Fruit fly (Drosophila melanogaster) whole organism, embryonic: ENCODE results near the gene CG31431.
A peak's percentile ranks its signal among the peaks of the same experiment; 100 is the strongest.

ENCODE experiments used
- Aef1 ChIP-seq: fragments of 200-800 bp; sonication (Bioruptor generic); IDR thresholded peaks from 3 replicates; pipeline ENCODE4 v1.3.6; 2022; ENCODE audit warnings: missing biosample characterization, missing genetic modification characterization
- Atf3 ChIP-seq: fragments of 200-800 bp; sonication (Bioruptor generic); optimal IDR thresholded peaks from 3 replicates; lab custom pipeline; 2016; ENCODE audit warnings: missing biosample characterization, missing genetic modification characterization
- Bgb ChIP-seq: fragments of 200-800 bp; sonication (Bioruptor generic); IDR thresholded peaks from 2 replicates; pipeline ENCODE4 v1.3.6; 2022; ENCODE audit warnings: missing biosample characterization, missing genetic modification characterization; ENCODE audit not compliant: partially characterized antibody
- CG10543 ChIP-seq: fragments of 200-800 bp; sonication (Bioruptor generic); optimal IDR thresholded peaks from 3 replicates; lab custom pipeline; 2017; ENCODE audit warnings: missing biosample characterization, mild to moderate bottlenecking, missing genetic modification characterization, moderate library complexity
- CG11504 ChIP-seq: fragments of 200-800 bp; sonication (Bioruptor generic); optimal IDR thresholded peaks from 3 replicates; lab custom pipeline; 2019; ENCODE audit warnings: missing biosample characterization, mild to moderate bottlenecking, missing genetic modification characterization, moderate library complexity
- CG11560 ChIP-seq: fragments of 200-800 bp; sonication (Bioruptor generic); IDR thresholded peaks from 3 replicates; pipeline ENCODE4 v1.3.6; 2022; ENCODE audit warnings: missing biosample characterization, missing genetic modification characterization
- CG12071 ChIP-seq: fragments of 200-800 bp; sonication (Bioruptor generic); optimal IDR thresholded peaks from 3 replicates; lab custom pipeline; 2018; ENCODE audit warnings: missing biosample characterization, mild to moderate bottlenecking, missing genetic modification characterization
- CG12219 ChIP-seq: fragments of 200-800 bp; sonication (Bioruptor generic); optimal IDR thresholded peaks from 3 replicates; lab custom pipeline; 2018; ENCODE audit warnings: missing biosample characterization, mild to moderate bottlenecking, missing genetic modification characterization
- CG15073 ChIP-seq: fragments of 200-800 bp; sonication (Bioruptor generic); optimal IDR thresholded peaks from 2 replicates; lab custom pipeline; 2016; ENCODE audit warnings: missing biosample characterization, missing genetic modification characterization
- CG1602 ChIP-seq: fragments of 200-800 bp; sonication (Bioruptor generic); optimal IDR thresholded peaks from 3 replicates; lab custom pipeline; 2016; ENCODE audit warnings: missing biosample characterization, missing genetic modification characterization
- CG2199 ChIP-seq: fragments of 200-800 bp; sonication (Bioruptor generic); IDR thresholded peaks from 3 replicates; pipeline ENCODE4 v1.3.6; 2022; ENCODE audit warnings: missing biosample characterization, missing genetic modification characterization
- CG2712 ChIP-seq: fragments of 200-800 bp; optimal IDR thresholded peaks from 3 replicates; lab custom pipeline; 2019; ENCODE audit warnings: missing biosample characterization, mild to moderate bottlenecking, missing genetic modification characterization, moderate library complexity
- CG3163 ChIP-seq: fragments of 200-800 bp; sonication (Bioruptor generic); optimal IDR thresholded peaks from 3 replicates; lab custom pipeline; 2016; ENCODE audit warnings: missing biosample characterization, missing genetic modification characterization
- CG4360 ChIP-seq: fragments of 200-800 bp; sonication (Bioruptor generic); IDR thresholded peaks from 2 replicates; pipeline ENCODE4 v1.3.6; 2022; ENCODE audit warnings: missing biosample characterization, missing genetic modification characterization
- CG5180 ChIP-seq: fragments of 200-800 bp; sonication (Bioruptor generic); optimal IDR thresholded peaks from 3 replicates; lab custom pipeline; 2017; ENCODE audit warnings: missing biosample characterization, missing genetic modification characterization, mild to moderate bottlenecking, moderate library complexity, missing genetic modification reagents
- CG6272 ChIP-seq: fragments of 200-800 bp; sonication (Bioruptor generic); IDR thresholded peaks from 2 replicates; pipeline ENCODE4 v1.3.6; 2022; ENCODE audit warnings: missing biosample characterization, missing genetic modification characterization
- CG6791 ChIP-seq: fragments of 200-800 bp; sonication (Bioruptor generic); IDR thresholded peaks from 3 replicates; pipeline ENCODE4 v1.3.6; 2022; ENCODE audit warnings: missing biosample characterization, missing genetic modification characterization; ENCODE audit not compliant: partially characterized antibody
- CG8388 ChIP-seq: fragments of 200-800 bp; sonication (Bioruptor generic); optimal IDR thresholded peaks from 2 replicates; lab custom pipeline; 2019; ENCODE audit warnings: missing biosample characterization, mild to moderate bottlenecking, missing genetic modification characterization, moderate library complexity
- CG8765 ChIP-seq: fragments of 200-800 bp; sonication (Bioruptor generic); IDR thresholded peaks from 2 replicates; pipeline ENCODE4 v1.3.6; 2022; ENCODE audit warnings: missing biosample characterization, missing genetic modification characterization
- CG8924 ChIP-seq: fragments of 200-800 bp; optimal IDR thresholded peaks from 3 replicates; lab custom pipeline; 2019; ENCODE audit warnings: missing biosample characterization, mild to moderate bottlenecking, missing genetic modification characterization, moderate library complexity
- Dref ChIP-seq: fragments of 200-800 bp; sonication (Bioruptor generic); IDR thresholded peaks from 2 replicates; pipeline ENCODE4 v1.3.6; 2022; ENCODE audit warnings: missing biosample characterization, missing genetic modification characterization
- Drgx ChIP-seq: fragments of 200-800 bp; sonication (Bioruptor generic); IDR thresholded peaks from 2 replicates; pipeline ENCODE4 v1.3.6; 2022; ENCODE audit warnings: missing biosample characterization, missing genetic modification characterization
- Ets65A ChIP-seq: fragments of 200-800 bp; sonication (Bioruptor generic); peaks from one replicate; lab custom pipeline; 2016; ENCODE audit warnings: missing biosample characterization, missing genetic modification characterization
- Fer2 ChIP-seq: fragments of 200-800 bp; sonication (Bioruptor generic); optimal IDR thresholded peaks from 2 replicates; lab custom pipeline; 2018; ENCODE audit warnings: missing biosample characterization, mild to moderate bottlenecking, missing genetic modification characterization, moderate library complexity
- Gug ChIP-seq: fragments of 200-800 bp; sonication (Bioruptor generic); IDR thresholded peaks from 4 replicates; pipeline ENCODE4 v1.3.6; 2022; ENCODE audit warnings: missing biosample characterization, missing genetic modification characterization
- HLH4C ChIP-seq: fragments of 200-800 bp; sonication (Bioruptor generic); IDR thresholded peaks from 3 replicates; pipeline ENCODE4 v1.3.6; 2022; ENCODE audit warnings: missing biosample characterization, missing genetic modification characterization; ENCODE audit not compliant: partially characterized antibody
- Hand ChIP-seq: fragments of 200-800 bp; sonication (Bioruptor generic); optimal IDR thresholded peaks from 2 replicates; lab custom pipeline; 2017; ENCODE audit warnings: mild to moderate bottlenecking, missing biosample characterization, missing genetic modification reagents, missing genetic modification characterization
- HmgD ChIP-seq: fragments of 200-800 bp; sonication (Bioruptor generic); optimal IDR thresholded peaks from 3 replicates; lab custom pipeline; 2016; ENCODE audit warnings: missing biosample characterization, missing genetic modification characterization
- HmgZ ChIP-seq: fragments of 200-800 bp; sonication (Bioruptor generic); optimal IDR thresholded peaks from 2 replicates; lab custom pipeline; 2018; ENCODE audit warnings: missing biosample characterization, mild to moderate bottlenecking, missing genetic modification characterization
- Mad ChIP-seq: fragments of 200-800 bp; sonication (Bioruptor generic); optimal IDR thresholded peaks from 2 replicates; lab custom pipeline; 2016; ENCODE audit warnings: missing biosample characterization, missing genetic modification characterization
- Max ChIP-seq: fragments of 200-800 bp; sonication (Bioruptor generic); optimal IDR thresholded peaks from 2 replicates; lab custom pipeline; 2016; ENCODE audit warnings: missing biosample characterization, mild to moderate bottlenecking, missing genetic modification characterization
- Mes4 ChIP-seq: fragments of 200-800 bp; sonication (Bioruptor generic); optimal IDR thresholded peaks from 2 replicates; lab custom pipeline; 2016; ENCODE audit warnings: missing biosample characterization, missing genetic modification characterization
- Mrtf ChIP-seq: fragments of 200-800 bp; sonication (Bioruptor generic); IDR thresholded peaks from 3 replicates; pipeline ENCODE4 v1.3.6; 2022; ENCODE audit warnings: missing biosample characterization, missing genetic modification characterization
- Ravus ChIP-seq: fragments of 200-800 bp; sonication (Bioruptor generic); IDR thresholded peaks from 2 replicates; pipeline ENCODE4 v1.3.6; 2022; ENCODE audit warnings: missing biosample characterization, missing genetic modification characterization
- Tbp ChIP-seq: fragments of >200 bp; optimal IDR thresholded peaks from 2 replicates; lab custom pipeline; 2018; ENCODE audit warnings: missing biosample characterization, missing genetic modification characterization
- Usf ChIP-seq: fragments of 200-800 bp; sonication (Bioruptor generic); optimal IDR thresholded peaks from 2 replicates; lab custom pipeline; 2017; ENCODE audit warnings: missing genotype, missing biosample characterization, missing genetic modification characterization
- Xbp1 ChIP-seq: fragments of 200-800 bp; sonication (Bioruptor generic); optimal IDR thresholded peaks from 3 replicates; lab custom pipeline; 2016; ENCODE audit warnings: missing biosample characterization, mild to moderate bottlenecking, missing genetic modification characterization
- Xrp1 ChIP-seq: fragments of 200-800 bp; sonication (Bioruptor generic); IDR thresholded peaks from 2 replicates; pipeline ENCODE4 v1.3.6; 2022; ENCODE audit warnings: missing biosample characterization, missing genetic modification characterization
- aop ChIP-seq: fragments of 200-800 bp; sonication (Bioruptor generic); IDR thresholded peaks from 2 replicates; pipeline ENCODE4 v1.3.6; 2022; ENCODE audit warnings: missing biosample characterization, missing genetic modification characterization
- dpn ChIP-seq, 2 experiments: fragments of 200-800 bp; sonication (Bioruptor generic); optimal IDR thresholded peaks; 3 replicates each; lab custom pipeline; 2016; ENCODE audit warnings: missing biosample characterization in 2 of 2, missing genetic modification characterization in 2 of 2
- emc ChIP-seq: fragments of 200-800 bp; sonication (Bioruptor generic); optimal IDR thresholded peaks from 2 replicates; lab custom pipeline; 2016; ENCODE audit warnings: missing biosample characterization, missing genetic modification characterization
- eve ChIP-seq, 2 experiments: fragments of >200 bp; optimal IDR thresholded peaks; 2 replicates each; lab custom pipeline; 2017; ENCODE audit warnings: missing biosample characterization in 2 of 2, missing genetic modification characterization in 2 of 2
- grn ChIP-seq: fragments of 200-800 bp; sonication (Bioruptor generic); optimal IDR thresholded peaks from 3 replicates; lab custom pipeline; 2017; ENCODE audit warnings: missing biosample characterization, missing genetic modification characterization
- gsb-n ChIP-seq: fragments of 200-800 bp; sonication (Bioruptor generic); optimal IDR thresholded peaks from 3 replicates; lab custom pipeline; 2018; ENCODE audit warnings: missing biosample characterization, mild to moderate bottlenecking, missing genetic modification characterization
- maf-S ChIP-seq: fragments of 200-800 bp; sonication (Bioruptor generic); optimal IDR thresholded peaks from 2 replicates; lab custom pipeline; 2016; ENCODE audit warnings: missing biosample characterization, missing genetic modification characterization
- pum ChIP-seq: fragments of 200-800 bp; sonication (Bioruptor generic); optimal IDR thresholded peaks from 2 replicates; lab custom pipeline; 2016; ENCODE audit warnings: missing biosample characterization, missing genetic modification characterization
- sd ChIP-seq: fragments of 200-800 bp; sonication (Bioruptor generic); optimal IDR thresholded peaks from 3 replicates; lab custom pipeline; 2018; ENCODE audit warnings: missing biosample characterization, mild to moderate bottlenecking, missing genetic modification characterization, moderate library complexity
- ssp ChIP-seq: fragments of 200-800 bp; sonication (Bioruptor generic); IDR thresholded peaks from 2 replicates; pipeline ENCODE4 v1.3.6; 2022; ENCODE audit warnings: missing biosample characterization, missing genetic modification characterization
- unc-4 ChIP-seq: fragments of 200-800 bp; sonication (Bioruptor generic); IDR thresholded peaks from 2 replicates; pipeline ENCODE4 v1.3.6; 2022; ENCODE audit warnings: missing biosample characterization, missing genetic modification characterization; ENCODE audit not compliant: partially characterized antibody
- vvl ChIP-seq: fragments of 200-800 bp; sonication (Bioruptor generic); IDR thresholded peaks from 2 replicates; pipeline ENCODE4 v1.3.6; 2022; ENCODE audit warnings: missing biosample characterization, missing genetic modification characterization

Gene CG31431

DNA sequence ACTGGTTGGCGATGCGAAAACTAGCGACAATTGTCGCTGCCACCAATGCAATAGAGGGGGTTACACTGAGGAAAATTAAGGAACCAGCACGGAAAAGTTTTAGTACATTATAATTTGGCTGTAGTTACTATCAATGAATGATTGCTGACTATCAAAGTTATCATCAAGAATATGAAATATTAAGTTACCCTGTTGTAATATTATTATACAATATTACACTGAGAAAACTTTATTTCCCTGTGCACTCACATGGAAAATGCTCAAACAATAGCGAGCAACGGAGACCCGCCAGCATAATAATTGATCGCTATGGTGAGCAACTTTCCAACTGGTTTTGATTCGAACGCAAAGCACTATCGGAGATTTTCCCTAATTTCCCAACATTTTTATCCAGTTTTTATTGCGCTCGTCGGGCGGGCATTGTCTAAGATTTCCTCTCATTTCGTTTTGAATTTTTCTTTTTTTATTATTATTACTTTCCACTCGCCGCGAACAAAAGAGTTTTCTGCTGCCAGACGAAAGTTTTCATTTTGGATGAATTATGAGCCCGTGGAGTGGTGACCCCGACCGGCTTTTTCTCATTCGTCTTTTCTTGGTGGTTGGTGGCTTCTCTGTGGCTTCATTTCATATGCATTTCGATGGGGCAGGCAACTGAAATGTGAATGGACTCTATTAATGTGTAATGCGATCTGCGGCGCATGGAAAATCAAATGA, 8.2 kb upstream of the CG31431 start (continued):
- no peak for TF ChIP-seq HLH4C
- TF ChIP-seq CG2199 (GFP tag; lab: Robert Waterston, UW) = peak; percentile 47; the same call in 2 of the 3 replicates
- TF ChIP-seq maf-S (GFP tag; lab: Kevin White, UChicago) = peak; percentile 42
- no peak for TF ChIP-seq Bgb (GFP tag; lab: Robert Waterston, UW)
- TF ChIP-seq CG6272 (GFP tag; lab: Robert Waterston, UW) = peak; percentile 17; the same call in 1 of the 2 replicates
- TF ChIP-seq unc-4 (GFP tag; lab: Robert Waterston, UW) = no peak
- TF ChIP-seq Mes4 (GFP tag; lab: Kevin White, UChicago) = no peak
- no peak for TF ChIP-seq CG11560 (tag; lab: Robert Waterston, UW)
- peak; percentile 13 for TF ChIP-seq Atf3 (GFP tag; lab: Kevin White, UChicago)
- peak; percentile 33 to 75 for TF ChIP-seq dpn (GFP tag; optimal IDR thresholded peaks at IDR 0.05; lab: Kevin White, UChicago)
- TF ChIP-seq CG12219 (GFP tag; lab: Kevin White, UChicago) = peak; percentile 85
- peak; percentile 84 for TF ChIP-seq CG8924
- TF ChIP-seq sd (tag; lab: Kevin White, UChicago) = peak; percentile 16
- peak; percentile 92 for TF ChIP-seq Drgx (GFP tag; lab: Robert Waterston, UW)
- TF ChIP-seq HmgZ (tag; lab: Kevin White, UChicago) = peak; percentile 11
- TF ChIP-seq CG2712 (tag; lab: Kevin White, UChicago) = peak; percentile 92
- no peak; the same call in 3 of the 4 replicates for TF ChIP-seq Gug (GFP tag; lab: Robert Waterston, UW)
- peak; percentile 86 for TF ChIP-seq Ets65A
- TF ChIP-seq Xrp1 (GFP tag; lab: Robert Waterston, UW) = peak; percentile 91
- peak; percentile 94 for TF ChIP-seq gsb-n (tag; lab: Kevin White, UChicago)
- peak; percentile 25 for TF ChIP-seq Hand (GFP tag; lab: Kevin White, UChicago)
- TF ChIP-seq CG8765 = no peak
- TF ChIP-seq eve (GFP tag; optimal IDR thresholded peaks at IDR 0.05; lab: Kevin White, UChicago) = peak in 1 of 2 experiments; percentile 96
- 0 out of 2 replicates have a peak, but pooled peaks have one; percentile 42 for TF ChIP-seq aop (GFP tag; lab: Robert Waterston, UW)
- no peak for TF ChIP-seq Ravus (GFP tag; lab: Robert Waterston, UW)
- peak; percentile 51; the same call in 1 of the 2 replicates for TF ChIP-seq ssp (GFP tag; lab: Robert Waterston, UW)
- TF ChIP-seq CG5180 = peak; percentile 60
- TF ChIP-seq emc (GFP tag; lab: Kevin White, UChicago) = no peak
- TF ChIP-seq CG3163 (GFP tag; lab: Kevin White, UChicago) = no peak
- TF ChIP-seq Mad (GFP tag; lab: Kevin White, UChicago) = peak; percentile 31

dm6 chr3R:21862868-21863267, 7.6 kb upstream of the CG31431 start:
- TF ChIP-seq HmgD (no peak), CG2199 (GFP tag; lab: Robert Waterston, UW) (peak; percentile 6; the same call in 1 of the 3 replicates), vvl (GFP tag; lab: Robert Waterston, UW) (peak; percentile 36; the same call in 1 of the 2 replicates), CG10543 (GFP tag; lab: Kevin White, UChicago) (no peak), Usf (GFP tag; lab: Kevin White, UChicago) (no peak), Mrtf (GFP tag; lab: Robert Waterston, UW) (no peak), CG6791 (GFP tag; lab: Robert Waterston, UW) (no peak), CG12071 (GFP tag; lab: Kevin White, UChicago) (no peak), CG1602 (no peak), Xbp1 (GFP tag; lab: Kevin White, UChicago) (no peak), CG15073 (peak; percentile 80), Ets65A (no peak), Dref (GFP tag; lab: Robert Waterston, UW) (no peak), CG8388 (GFP tag; lab: Kevin White, UChicago) (no peak), gsb-n (tag; lab: Kevin White, UChicago) (peak; percentile 34), Max (GFP tag; lab: Kevin White, UChicago) (no peak), pum (GFP tag; lab: Kevin White, UChicago) (no peak), Tbp (no peak), CG4360 (GFP tag; lab: Robert Waterston, UW) (no peak), Aef1 (GFP tag; lab: Robert Waterston, UW) (no peak), Fer2 (no peak), grn (GFP tag; lab: Kevin White, UChicago) (no peak), CG11504 (tag; lab: Kevin White, UChicago) (peak; percentile 7)
